Fruit fly (Drosophila melanogaster) Kc167 (cell line): ENCODE measurements around the gene mRRF2.

Source experiments
- Myc ChIP-seq: fragments of >200 bp; optimal IDR thresholded peaks from 2 replicates; lab custom pipeline; 2017; ENCODE audit warnings: missing external identifiers
- h ChIP-seq: fragments of >200 bp; optimal IDR thresholded peaks from 3 replicates; lab custom pipeline; 2018; ENCODE audit warnings: missing external identifiers
- insv ChIP-seq: fragments of >200 bp; optimal IDR thresholded peaks from 3 replicates; lab custom pipeline; 2018; ENCODE audit warnings: missing external identifiers
- psq ChIP-seq: fragments of >200 bp; optimal IDR thresholded peaks from 2 replicates; lab custom pipeline; 2017; ENCODE audit warnings: missing external identifiers
- ttk ChIP-seq: sonication (Bioruptor generic); optimal IDR thresholded peaks from 2 replicates; lab custom pipeline; 2017; ENCODE audit warnings: missing external identifiers

DNA sequence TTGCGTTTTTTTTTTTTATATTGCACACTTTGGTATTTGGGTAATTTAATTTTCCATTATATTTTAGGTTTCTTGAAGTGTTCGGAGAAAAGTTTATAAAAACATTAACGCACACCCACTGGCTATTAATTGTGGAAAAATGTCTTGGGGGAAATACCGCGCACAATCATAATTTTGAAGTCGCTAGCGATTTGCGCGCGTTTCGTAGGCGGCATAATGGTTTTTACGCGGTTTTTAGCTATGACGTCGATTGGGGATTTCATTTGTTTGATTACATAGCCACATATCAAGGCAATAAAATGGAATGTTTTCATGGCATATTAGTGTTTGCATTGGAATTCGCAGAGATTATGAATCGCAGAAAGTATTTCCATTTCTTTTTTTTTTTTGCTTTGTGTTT, 18.7 kb downstream of the mRRF2 start:
- TF ChIP-seq ttk (lab: Kevin White, UChicago) (no peak), insv (lab: Kevin White, UChicago) (no peak), h (lab: Kevin White, UChicago) (no peak), psq (no peak), Myc (lab: Kevin White, UChicago) (no peak)
